Worm (Caenorhabditis elegans) whole organism, L2 larva: ENCODE results near the gene pks-1.

Experiments used
- C34F6.9 ChIP-seq: fragments of 150-350 bp; optimal IDR thresholded peaks from 2 replicates; lab custom pipeline; 2014; ENCODE audit warnings: missing biosample characterization, missing genetic modification characterization
- F13H6.1 ChIP-seq: sonication (generic microtip); optimal IDR thresholded peaks from 2 replicates; lab custom pipeline; 2016; ENCODE audit warnings: missing genetic modification characterization, missing compliant biosample characterization
- R02D3.7 ChIP-seq: fragments of 150-350 bp; optimal IDR thresholded peaks from 2 replicates; lab custom pipeline; 2014; ENCODE audit warnings: missing biosample characterization, missing genetic modification characterization
- Y55F3AM.14 ChIP-seq: fragments of 200-800 bp; sonication (Bioruptor generic); optimal IDR thresholded peaks from 2 replicates; lab custom pipeline; 2018; ENCODE audit warnings: mild to moderate bottlenecking, missing genetic modification characterization, missing compliant biosample characterization
- ZK546.5 ChIP-seq: sonication (generic microtip); optimal IDR thresholded peaks from 2 replicates; lab custom pipeline; 2017; ENCODE audit warnings: missing biosample characterization, missing genetic modification characterization
- aly-2 ChIP-seq: fragments of 150-350 bp; optimal IDR thresholded peaks from 2 replicates; lab custom pipeline; 2014; ENCODE audit warnings: missing biosample characterization, missing genetic modification characterization
- blmp-1 ChIP-seq: sonication (generic microtip); optimal IDR thresholded peaks from 2 replicates; lab custom pipeline; 2017; ENCODE audit warnings: missing genetic modification characterization, mild to moderate bottlenecking, missing compliant biosample characterization, antibody characterized with exemption, moderate library complexity; ENCODE audit not compliant: insufficient read depth
- ceh-16 ChIP-seq: fragments of 150-350 bp; optimal IDR thresholded peaks from 2 replicates; lab custom pipeline; 2014; ENCODE audit warnings: missing biosample characterization, missing genetic modification characterization
- ceh-82 ChIP-seq: fragments of 150-350 bp; optimal IDR thresholded peaks from 2 replicates; lab custom pipeline; 2014; ENCODE audit warnings: missing biosample characterization, missing genetic modification characterization
- crh-2 ChIP-seq: sonication (generic microtip); optimal IDR thresholded peaks from 2 replicates; lab custom pipeline; 2017; ENCODE audit warnings: missing biosample characterization, missing genetic modification characterization
- elt-1 ChIP-seq: fragments of 150-350 bp; optimal IDR thresholded peaks from 2 replicates; lab custom pipeline; 2014; ENCODE audit warnings: missing biosample characterization, missing genetic modification characterization
- lin-11 ChIP-seq: fragments of 150-350 bp; sonication (generic microtip); optimal IDR thresholded peaks from 2 replicates; lab custom pipeline; 2014; ENCODE audit warnings: missing biosample characterization, missing genetic modification characterization, inconsistent platforms, mixed read lengths
- lsy-2 ChIP-seq, 2 experiments: fragments of 150-350 bp in 1 of 2; sonication (generic microtip) in 1 of 2; optimal IDR thresholded peaks; 2 replicates each; lab custom pipeline; 2014 to 2017; ENCODE audit warnings: missing biosample characterization in 2 of 2, missing genetic modification characterization in 2 of 2
- nhr-11 ChIP-seq: fragments of 150-350 bp; optimal IDR thresholded peaks from 2 replicates; lab custom pipeline; 2014; ENCODE audit warnings: missing biosample characterization, missing genetic modification characterization
- nhr-12 ChIP-seq: fragments of 150-350 bp; optimal IDR thresholded peaks from 2 replicates; lab custom pipeline; 2014; ENCODE audit warnings: missing biosample characterization, missing genetic modification characterization
- nhr-129 ChIP-seq: fragments of 150-350 bp; optimal IDR thresholded peaks from 2 replicates; lab custom pipeline; 2014; ENCODE audit warnings: missing biosample characterization, missing genetic modification characterization
- nhr-21 ChIP-seq: fragments of 150-350 bp; optimal IDR thresholded peaks from 2 replicates; lab custom pipeline; 2014; ENCODE audit warnings: missing biosample characterization, missing genetic modification characterization
- nhr-77 ChIP-seq: fragments of 150-350 bp; optimal IDR thresholded peaks from 2 replicates; lab custom pipeline; 2014; ENCODE audit warnings: missing biosample characterization, missing genetic modification characterization
- peb-1 ChIP-seq: fragments of 150-350 bp; optimal IDR thresholded peaks from 2 replicates; lab custom pipeline; 2014; ENCODE audit warnings: missing biosample characterization, missing genetic modification characterization
- sma-9 ChIP-seq, 2 experiments: fragments of 150-350 bp in 1 of 2; sonication (generic microtip) in 1 of 2; optimal IDR thresholded peaks; 2 replicates each; lab custom pipeline; 2014 to 2016; ENCODE audit warnings: missing genetic modification characterization in 2 of 2, mild to moderate bottlenecking in 1 of 2, missing biosample characterization in 1 of 2, missing compliant biosample characterization in 1 of 2, missing genetic modification reagents in 1 of 2, moderate library complexity in 1 of 2
- unc-39 ChIP-seq: fragments of 150-350 bp; optimal IDR thresholded peaks from 2 replicates; lab custom pipeline; 2014; ENCODE audit warnings: missing biosample characterization, missing genetic modification characterization
- unc-55 ChIP-seq: fragments of 150-350 bp; sonication (generic microtip); optimal IDR thresholded peaks from 3 replicates; lab custom pipeline; 2014; ENCODE audit warnings: missing biosample characterization, missing genetic modification reagents, missing genetic modification characterization
- unc-62 ChIP-seq: fragments of 150-350 bp; optimal IDR thresholded peaks from 2 replicates; lab custom pipeline; 2014; ENCODE audit warnings: missing biosample characterization, missing genetic modification reagents, missing genetic modification characterization
- zag-1 ChIP-seq: fragments of 150-350 bp; optimal IDR thresholded peaks from 2 replicates; lab custom pipeline; 2014; ENCODE audit warnings: missing biosample characterization, missing genetic modification characterization
- ztf-11 ChIP-seq: sonication (generic microtip); optimal IDR thresholded peaks from 2 replicates; lab custom pipeline; 2017; ENCODE audit warnings: missing biosample characterization, missing genetic modification characterization
- ztf-4 ChIP-seq: fragments of 150-350 bp; optimal IDR thresholded peaks from 2 replicates; lab custom pipeline; 2014; ENCODE audit warnings: missing biosample characterization, missing genetic modification characterization

Gene pks-1

DNA sequence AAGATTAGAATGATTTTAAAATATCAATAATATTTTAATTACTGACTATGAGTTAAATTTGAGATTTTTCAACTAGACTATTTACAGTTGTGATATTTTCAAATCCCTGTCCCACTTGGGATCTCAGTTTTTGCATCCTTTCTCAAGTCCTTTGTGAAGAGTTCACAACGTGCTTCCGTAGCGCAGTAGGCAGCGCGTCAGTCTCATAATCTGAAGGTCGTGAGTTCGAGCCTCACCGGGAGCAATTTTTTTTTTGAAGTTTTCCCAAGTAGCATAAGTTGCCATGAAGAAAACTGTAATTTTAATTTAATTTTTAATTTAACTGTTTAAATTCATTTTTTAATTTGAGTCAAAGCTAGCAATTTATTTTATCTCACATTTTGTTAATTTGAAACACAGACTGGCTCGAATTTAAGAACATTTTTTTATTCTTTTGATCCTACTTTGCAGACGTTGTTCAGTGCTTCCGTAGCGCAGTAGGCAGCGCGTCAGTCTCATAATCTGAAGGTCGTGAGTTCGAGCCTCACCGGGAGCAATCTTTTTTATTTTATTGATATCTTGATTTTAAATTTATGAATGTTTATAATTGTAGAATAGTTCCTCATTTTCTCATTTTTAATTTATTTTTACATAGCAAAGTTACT lies 71.8 kb downstream of the pks-1 start:
- TF ChIP-seq lin-11 (tag; lab: Kevin White, UChicago), result no peak
- TF ChIP-seq nhr-21 (tag; lab: Kevin White, UChicago), result peak; percentile 16
- TF ChIP-seq C34F6.9 (tag; lab: Kevin White, UChicago), result peak; percentile 18
- TF ChIP-seq ceh-82 (tag; lab: Kevin White, UChicago), result no peak
- peak; percentile 2 to 25 for TF ChIP-seq lsy-2 (tag; optimal IDR thresholded peaks at IDR 0.05; lab: Kevin White, UChicago)
- TF ChIP-seq ZK546.5 (tag; lab: Kevin White, UChicago), result no peak
- TF ChIP-seq nhr-77, result no peak
- no peak for TF ChIP-seq peb-1
- TF ChIP-seq, all 48 proteins: peak for 3

ce11 chrX:5485931-5486537 lies 72.4 kb downstream of the pks-1 start, which contains the start of gene C25F6.1:
Gene C25F6.1, plus strand, starts transcription at chrX:5486487.
- TF ChIP-seq unc-55 (GFP tag; lab: Kevin White, UChicago), result peak; percentile 53
- peak; percentile 18 for TF ChIP-seq F13H6.1 (tag; lab: Kevin White, UChicago)
- peak in 1 of 2 experiments; percentile 41 for TF ChIP-seq lsy-2 (tag; optimal IDR thresholded peaks at IDR 0.05; lab: Kevin White, UChicago)
- peak; percentile 45 for TF ChIP-seq nhr-129 (tag; lab: Kevin White, UChicago)
- TF ChIP-seq ztf-4 (tag; lab: Kevin White, UChicago), result no peak
- TF ChIP-seq sma-9 (GFP tag; optimal IDR thresholded peaks at IDR 0.05; lab: Kevin White, UChicago), result peak; percentile 8
- TF ChIP-seq sma-9 (tag; optimal IDR thresholded peaks at IDR 0.05; lab: Kevin White, UChicago), result no peak
- no peak for TF ChIP-seq nhr-12 (tag; lab: Kevin White, UChicago)
- TF ChIP-seq unc-39 (tag; lab: Kevin White, UChicago), result no peak

DNA sequence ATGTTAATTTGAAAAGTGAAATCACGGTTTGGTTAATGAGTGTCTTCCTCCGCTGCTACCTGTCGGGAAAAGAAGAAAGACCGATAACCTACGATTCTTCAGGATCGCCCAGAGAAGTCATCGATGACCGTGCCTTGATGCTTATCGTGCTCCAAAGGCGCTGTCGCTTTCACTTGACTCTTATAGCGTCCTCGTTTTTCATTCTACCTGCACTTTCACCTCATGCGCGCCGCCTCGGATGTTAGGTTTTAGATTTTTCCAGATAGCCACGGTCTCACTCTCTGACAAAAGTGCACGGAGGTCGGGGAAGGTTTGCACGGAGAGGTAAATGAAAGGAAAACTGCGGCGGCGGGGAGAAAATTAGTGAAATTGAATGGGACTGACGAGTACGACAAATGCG lies 75.3 kb downstream of the pks-1 start:
- TF ChIP-seq elt-1 (tag; lab: Kevin White, UChicago), result peak; percentile 14
- no peak for TF ChIP-seq unc-39 (tag; lab: Kevin White, UChicago)
- no peak for TF ChIP-seq unc-62 (GFP tag; lab: Kevin White, UChicago)
- TF ChIP-seq crh-2, result no peak
- TF ChIP-seq R02D3.7 (tag; lab: Kevin White, UChicago), result no peak
- no peak for TF ChIP-seq zag-1 (tag; lab: Kevin White, UChicago)
- TF ChIP-seq blmp-1 (tag; lab: Kevin White, UChicago), result peak; percentile 42
- no peak for TF ChIP-seq ceh-16 (tag; lab: Kevin White, UChicago)
- TF ChIP-seq lin-11 (tag; lab: Kevin White, UChicago), result no peak
- no peak for TF ChIP-seq nhr-11 (tag; lab: Kevin White, UChicago)
- TF ChIP-seq Y55F3AM.14 (GFP tag; lab: Kevin White, UChicago), result no peak
- TF ChIP-seq unc-55 (GFP tag; lab: Kevin White, UChicago), result no peak
- TF ChIP-seq ztf-11, result no peak

DNA sequence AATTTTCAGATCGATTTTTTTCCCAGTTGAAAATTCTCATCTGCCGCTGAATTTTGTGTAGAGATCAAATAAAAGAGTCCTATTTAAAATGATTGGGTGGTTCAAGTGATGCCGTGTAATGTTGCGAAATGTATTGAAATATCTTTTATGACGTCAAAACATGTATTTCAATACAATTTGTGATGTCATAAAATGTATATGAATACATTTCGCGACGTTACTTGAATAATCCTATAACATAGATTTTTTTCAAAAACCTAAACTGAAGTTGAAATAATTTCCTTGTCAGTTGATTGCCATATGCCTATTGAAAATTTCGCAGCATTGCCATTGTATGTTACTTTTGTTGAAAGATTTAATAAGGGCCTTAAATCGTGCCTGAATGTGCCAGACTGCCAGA lies 75.9 kb downstream of the pks-1 start, which contains the start of gene F55D1.1:
Gene F55D1.1, plus strand, starts transcription at position 301 of the 400 bp plus-strand sequence.
- TF ChIP-seq aly-2 (tag; lab: Kevin White, UChicago), result no peak
- TF ChIP-seq nhr-21 (tag; lab: Kevin White, UChicago), result no peak
- TF ChIP-seq R02D3.7 (tag; lab: Kevin White, UChicago), result no peak
- TF ChIP-seq, all 48 proteins: peak for 0
